Worm (Caenorhabditis elegans) whole organism, L1 larva: ENCODE measurements around the gene frpr-11.

Experiments used
- F16B12.6 ChIP-seq: fragments of 150-350 bp; optimal IDR thresholded peaks from 2 replicates; lab custom pipeline; 2014; ENCODE audit warnings: missing biosample characterization, missing genetic modification characterization
- aha-1 ChIP-seq: fragments of 150-350 bp; optimal IDR thresholded peaks from 2 replicates; lab custom pipeline; 2014; ENCODE audit warnings: missing biosample characterization, missing genetic modification characterization
- aly-2 ChIP-seq: fragments of 150-350 bp; optimal IDR thresholded peaks from 2 replicates; lab custom pipeline; 2014; ENCODE audit warnings: missing biosample characterization, missing genetic modification characterization
- ama-1 ChIP-seq: fragments of 150-350 bp; optimal IDR thresholded peaks from 2 replicates; lab custom pipeline; 2014
- blmp-1 ChIP-seq: fragments of 150-350 bp; optimal IDR thresholded peaks from 2 replicates; lab custom pipeline; 2014; ENCODE audit warnings: missing biosample characterization, missing genetic modification characterization
- ceh-8 ChIP-seq: fragments of 200-800 bp; sonication (Bioruptor generic); optimal IDR thresholded peaks from 2 replicates; lab custom pipeline; 2018; ENCODE audit warnings: mild to moderate bottlenecking, missing genetic modification characterization, moderate library complexity, missing compliant biosample characterization
- dpl-1 ChIP-seq, 3 experiments: fragments of 150-350 bp in 2 of 3; sonication (generic microtip) in 1 of 3; optimal IDR thresholded peaks; 2 replicates each; lab custom pipeline; 2014 to 2017; ENCODE audit warnings: missing biosample characterization in 3 of 3, missing genetic modification characterization in 3 of 3, missing genetic modification reagents in 3 of 3
- efl-1 ChIP-seq, 4 experiments: fragments of 150-350 bp; optimal IDR thresholded peaks in 3 of 4; peaks in 1 of 4; 1 replicate in 1 of 4; 2 replicates in 3 of 4; lab custom pipeline; 2014; ENCODE audit warnings: missing biosample characterization in 2 of 4, missing genetic modification characterization in 2 of 4, missing genetic modification reagents in 2 of 4
- efl-3 ChIP-seq: fragments of 200-800 bp; sonication (Bioruptor generic); optimal IDR thresholded peaks from 2 replicates; lab custom pipeline; 2018; ENCODE audit warnings: mild to moderate bottlenecking, missing genetic modification characterization, missing compliant biosample characterization
- egl-13 ChIP-seq: sonication (generic microtip); optimal IDR thresholded peaks from 2 replicates; lab custom pipeline; 2016; ENCODE audit warnings: missing genotype, missing genetic modification reagents, missing genetic modification characterization, missing compliant biosample characterization
- elt-2 ChIP-seq: sonication (generic microtip); optimal IDR thresholded peaks from 2 replicates; lab custom pipeline; 2016; ENCODE audit warnings: missing genetic modification characterization, mild to moderate bottlenecking, inconsistent platforms, missing compliant biosample characterization, missing genetic modification reagents
- elt-3 ChIP-seq, 6 experiments: fragments of 150-350 bp in 1 of 6; sonication (generic microtip); optimal IDR thresholded peaks; 2 replicates each; lab custom pipeline; 2017 to 2018; ENCODE audit warnings: missing biosample characterization in 6 of 6, missing genetic modification characterization in 6 of 6, inconsistent platforms in 1 of 6
- ets-5 ChIP-seq: fragments of 200-800 bp; sonication (Bioruptor generic); IDR thresholded peaks from 2 replicates; pipeline ENCODE4 v1.3.6; 2022; ENCODE audit warnings: missing genetic modification characterization, missing compliant biosample characterization
- fkh-10 ChIP-seq: sonication (generic microtip); optimal IDR thresholded peaks from 2 replicates; lab custom pipeline; 2017; ENCODE audit warnings: missing biosample characterization, missing genetic modification reagents, missing genetic modification characterization
- grh-1 ChIP-seq: fragments of 200-800 bp; sonication (Bioruptor generic); IDR thresholded peaks from 2 replicates; pipeline ENCODE4 v1.3.6; 2022; ENCODE audit warnings: missing genetic modification reagents, missing genetic modification characterization, missing compliant biosample characterization
- hpl-2 ChIP-seq: fragments of 150-350 bp; optimal IDR thresholded peaks from 2 replicates; lab custom pipeline; 2014; ENCODE audit warnings: missing biosample characterization, missing genetic modification reagents, missing genetic modification characterization
- irx-1 ChIP-seq: sonication (generic microtip); optimal IDR thresholded peaks from 2 replicates; lab custom pipeline; 2016; ENCODE audit warnings: missing genetic modification characterization, missing compliant biosample characterization
- isw-1 ChIP-seq: fragments of 200-800 bp; sonication (Bioruptor generic); IDR thresholded peaks from 2 replicates; pipeline ENCODE4 v1.3.6; 2022; ENCODE audit warnings: missing genetic modification characterization, missing compliant biosample characterization
- lin-35 ChIP-seq, 2 experiments: fragments of 150-350 bp; optimal IDR thresholded peaks; 2 replicates each; lab custom pipeline; 2014; ENCODE audit warnings: missing biosample characterization in 2 of 2, missing genetic modification characterization in 2 of 2, missing genetic modification reagents in 2 of 2
- lir-3 ChIP-seq: sonication (generic microtip); optimal IDR thresholded peaks from 2 replicates; lab custom pipeline; 2016; ENCODE audit warnings: mild to moderate bottlenecking, missing genetic modification characterization, moderate library complexity, missing compliant biosample characterization; ENCODE audit not compliant: poor library complexity
- mab-9 ChIP-seq: fragments of 200-800 bp; sonication (Bioruptor generic); IDR thresholded peaks from 2 replicates; pipeline ENCODE4 v1.3.6; 2022; ENCODE audit warnings: missing genetic modification reagents, missing genetic modification characterization, missing compliant biosample characterization
- mdl-1 ChIP-seq, 2 experiments: fragments of 150-350 bp; optimal IDR thresholded peaks; 2 replicates each; lab custom pipeline; 2014 to 2017; ENCODE audit warnings: missing biosample characterization in 2 of 2, missing genetic modification characterization in 2 of 2, inconsistent platforms in 1 of 2
- mef-2 ChIP-seq: fragments of 150-350 bp; optimal IDR thresholded peaks from 2 replicates; lab custom pipeline; 2014; ENCODE audit warnings: missing biosample characterization, missing genetic modification characterization
- nhr-11 ChIP-seq: fragments of 150-350 bp; optimal IDR thresholded peaks from 2 replicates; lab custom pipeline; 2014; ENCODE audit warnings: missing biosample characterization, missing genetic modification characterization
- nhr-12 ChIP-seq: sonication (generic microtip); optimal IDR thresholded peaks from 2 replicates; lab custom pipeline; 2017; ENCODE audit warnings: missing biosample characterization, missing genetic modification characterization
- nhr-19 ChIP-seq: fragments of 200-800 bp; sonication (Bioruptor generic); conservative IDR thresholded peaks from 2 replicates; pipeline ENCODE4 v1.3.6; 2022; ENCODE audit warnings: missing genetic modification characterization, missing compliant biosample characterization
- nhr-237 ChIP-seq: fragments of 150-350 bp; optimal IDR thresholded peaks from 2 replicates; lab custom pipeline; 2014; ENCODE audit warnings: missing biosample characterization, missing genetic modification characterization
- nhr-28 ChIP-seq: fragments of 150-350 bp; optimal IDR thresholded peaks from 2 replicates; lab custom pipeline; 2014; ENCODE audit warnings: missing biosample characterization, missing genetic modification characterization
- nhr-71 ChIP-seq: sonication (generic microtip); optimal IDR thresholded peaks from 2 replicates; lab custom pipeline; 2016; ENCODE audit warnings: mild to moderate bottlenecking, missing genetic modification characterization, moderate library complexity, missing compliant biosample characterization
- nhr-84 ChIP-seq: sonication (generic microtip); optimal IDR thresholded peaks from 2 replicates; lab custom pipeline; 2017; ENCODE audit warnings: missing biosample characterization, missing genetic modification characterization
- pax-3 ChIP-seq: fragments of 200-800 bp; sonication (Bioruptor generic); optimal IDR thresholded peaks from 2 replicates; lab custom pipeline; 2018; ENCODE audit warnings: mild to moderate bottlenecking, missing genetic modification characterization, moderate library complexity, missing compliant biosample characterization
- pqm-1 ChIP-seq: sonication (generic microtip); optimal IDR thresholded peaks from 3 replicates; lab custom pipeline; 2017; ENCODE audit warnings: missing biosample characterization, missing genetic modification characterization
- rnt-1 ChIP-seq: sonication (generic microtip); optimal IDR thresholded peaks from 2 replicates; lab custom pipeline; 2016; ENCODE audit warnings: mild to moderate bottlenecking, missing genetic modification characterization, moderate library complexity, missing compliant biosample characterization
- sox-4 ChIP-seq: sonication (generic microtip); optimal IDR thresholded peaks from 2 replicates; lab custom pipeline; 2016; ENCODE audit warnings: missing genetic modification characterization, missing compliant biosample characterization
- sptf-1 ChIP-seq: fragments of 150-350 bp; optimal IDR thresholded peaks from 2 replicates; lab custom pipeline; 2014; ENCODE audit warnings: missing biosample characterization, missing genetic modification characterization
- sup-37 ChIP-seq: fragments of 200-800 bp; sonication (Bioruptor generic); optimal IDR thresholded peaks from 2 replicates; lab custom pipeline; 2018; ENCODE audit warnings: mild to moderate bottlenecking, missing genetic modification characterization, missing compliant biosample characterization
- tbx-2 ChIP-seq: sonication (generic microtip); optimal IDR thresholded peaks from 2 replicates; lab custom pipeline; 2016; ENCODE audit warnings: missing genetic modification characterization, missing compliant biosample characterization
- tlp-1 ChIP-seq: fragments of 150-350 bp; optimal IDR thresholded peaks from 2 replicates; lab custom pipeline; 2014; ENCODE audit warnings: missing biosample characterization, missing genetic modification characterization
- unc-30 ChIP-seq: sonication (generic microtip); optimal IDR thresholded peaks from 2 replicates; lab custom pipeline; 2017; ENCODE audit warnings: missing biosample characterization, missing genetic modification characterization
- xbp-1 ChIP-seq: sonication (generic microtip); optimal IDR thresholded peaks from 2 replicates; lab custom pipeline; 2016; ENCODE audit warnings: missing genetic modification characterization, missing compliant biosample characterization

The frpr-11 gene

DNA sequence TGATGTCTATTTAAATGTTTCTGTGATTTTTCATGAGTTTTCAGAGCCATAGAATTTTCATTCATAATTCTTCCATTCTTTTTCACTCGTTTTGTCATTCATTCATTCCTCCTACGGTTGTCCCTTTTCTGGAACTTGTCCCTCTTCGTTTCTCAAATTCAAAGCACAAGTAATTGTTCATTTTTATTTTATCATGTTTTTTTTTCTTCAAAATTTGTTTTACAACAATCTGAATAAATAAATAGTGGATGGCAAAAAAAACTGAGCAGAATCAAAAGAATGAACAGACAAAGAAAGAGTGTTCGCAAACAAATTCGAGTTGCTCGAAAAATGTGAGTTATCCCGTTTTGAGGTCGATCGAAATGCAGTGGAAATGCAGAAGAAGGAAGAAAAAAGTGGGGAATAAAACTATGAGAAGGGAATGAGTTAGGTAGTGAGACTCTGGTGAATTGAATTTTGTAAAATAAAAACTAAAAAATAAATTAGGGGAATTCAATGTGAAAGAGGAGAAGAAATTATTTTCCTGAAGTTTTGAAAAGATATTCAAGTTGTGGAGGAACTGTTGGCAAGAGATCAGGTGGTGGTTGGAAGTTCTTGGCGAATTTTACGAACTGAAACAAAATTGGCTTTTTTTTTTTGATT, 32.5 kb downstream of the frpr-11 start (continued):
- TF ChIP-seq sup-37 (GFP tag; lab: Kevin White, UChicago) (no peak), egl-13 (tag; lab: Kevin White, UChicago) (no peak), aly-2 (tag; lab: Kevin White, UChicago) (peak; percentile 97)
- TF ChIP-seq, all 84 proteins: peak for 17

DNA sequence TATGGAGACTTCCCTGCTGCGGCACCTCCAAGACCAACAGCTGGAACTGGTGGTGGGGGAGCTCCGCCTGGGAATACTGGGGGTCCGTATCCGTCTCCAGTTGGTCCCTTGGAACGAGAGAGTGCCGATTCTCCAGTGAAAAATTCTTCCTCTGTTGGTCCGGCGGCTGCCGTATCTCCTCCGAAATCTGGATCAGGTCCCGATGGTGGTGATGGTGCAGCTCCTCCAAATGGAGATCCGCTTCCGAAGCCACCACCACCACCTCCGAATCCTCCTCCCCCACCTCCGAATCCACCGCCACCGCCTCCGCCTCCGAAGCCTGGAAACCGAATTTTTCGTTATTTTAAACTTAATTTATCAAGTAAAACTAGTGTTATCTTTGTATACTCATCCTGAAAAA, 33.4 kb downstream of the frpr-11 start:
- no peak for TF ChIP-seq nhr-28 (tag; lab: Kevin White, UChicago)
- TF ChIP-seq nhr-12, result no peak
- TF ChIP-seq rnt-1 (tag; lab: Kevin White, UChicago), result no peak
- TF ChIP-seq mdl-1 (tag; optimal IDR thresholded peaks at IDR 0.05; lab: Kevin White, UChicago), result no peak
- no peak for TF ChIP-seq unc-30 (tag; lab: Kevin White, UChicago)
- TF ChIP-seq dpl-1 (GFP tag; optimal IDR thresholded peaks at IDR 0.05; lab: Kevin White, UChicago), result no peak
- no peak for TF ChIP-seq grh-1
- no peak for TF ChIP-seq hpl-2 (GFP tag; lab: Kevin White, UChicago)
- TF ChIP-seq xbp-1, result no peak

DNA sequence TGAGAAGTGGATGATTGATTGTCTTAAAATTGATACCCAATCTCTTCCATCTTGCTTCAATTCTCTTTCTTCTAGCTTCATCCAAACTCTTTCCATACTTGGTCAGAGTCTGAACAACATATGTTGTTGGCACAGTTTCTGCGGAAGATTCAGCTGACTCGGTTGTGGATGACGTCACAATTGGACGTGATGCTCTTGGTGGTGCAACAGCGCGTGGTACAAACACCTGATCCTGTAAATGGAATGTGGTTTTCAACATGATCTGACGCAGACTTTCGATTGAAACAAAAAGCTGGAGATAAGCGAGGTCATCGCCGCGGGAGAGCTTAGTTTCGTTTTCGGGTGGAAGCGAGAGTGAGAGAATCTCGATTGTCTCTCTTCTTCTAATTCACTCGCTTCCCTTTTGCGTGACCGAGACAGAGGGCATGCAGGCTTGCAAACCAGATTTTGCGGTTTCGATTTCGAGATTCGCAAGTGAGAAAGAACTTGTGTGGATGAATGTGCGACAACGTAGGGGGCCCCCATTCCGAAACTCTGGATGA, 35.5 kb downstream of the frpr-11 start:
- peak; percentile 99 for TF ChIP-seq blmp-1 (tag; lab: Kevin White, UChicago)
- TF ChIP-seq efl-1 (optimal IDR thresholded peaks at IDR 0.05; lab: Kevin White, UChicago), result no peak
- peak in 1 of 2 experiments; percentile 68 for TF ChIP-seq efl-1 (GFP tag; optimal IDR thresholded peaks at IDR 0.05 in 1 of 2; lab: Kevin White, UChicago)
- no peak for TF ChIP-seq mef-2 (tag; lab: Kevin White, UChicago)

DNA sequence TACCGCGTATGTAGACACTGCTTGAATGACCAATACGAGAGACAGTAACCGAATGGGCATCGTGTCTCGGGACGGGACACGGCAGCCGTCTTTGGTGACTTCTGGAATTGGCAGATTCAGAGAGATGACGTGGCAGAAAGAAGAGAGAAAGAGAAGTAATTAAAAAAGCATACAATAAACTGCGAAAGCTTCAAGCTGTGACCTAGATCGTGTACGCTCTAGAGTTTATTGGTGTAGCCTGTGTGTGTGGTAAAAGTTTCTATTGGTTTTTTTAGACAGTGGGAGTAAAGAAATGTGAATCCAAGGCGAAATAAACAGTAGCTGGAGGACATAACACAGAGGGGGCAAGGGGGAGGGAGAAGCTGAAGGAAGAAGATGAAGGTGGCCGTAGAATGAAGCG, 37.0 kb downstream of the frpr-11 start, which contains the start of gene T19A5.3:
Gene T19A5.3 (minus strand): TSS at position 101 of the 400 bp plus-strand sequence.
- no peak for TF ChIP-seq sptf-1 (tag; lab: Kevin White, UChicago)
- TF ChIP-seq nhr-84 (tag; lab: Kevin White, UChicago), result no peak
- TF ChIP-seq tlp-1, result no peak
- TF ChIP-seq elt-3 (tag; optimal IDR thresholded peaks at IDR 0.05; lab: Kevin White, UChicago), result no peak
- no peak for TF ChIP-seq ceh-8 (GFP tag; lab: Kevin White, UChicago)

DNA sequence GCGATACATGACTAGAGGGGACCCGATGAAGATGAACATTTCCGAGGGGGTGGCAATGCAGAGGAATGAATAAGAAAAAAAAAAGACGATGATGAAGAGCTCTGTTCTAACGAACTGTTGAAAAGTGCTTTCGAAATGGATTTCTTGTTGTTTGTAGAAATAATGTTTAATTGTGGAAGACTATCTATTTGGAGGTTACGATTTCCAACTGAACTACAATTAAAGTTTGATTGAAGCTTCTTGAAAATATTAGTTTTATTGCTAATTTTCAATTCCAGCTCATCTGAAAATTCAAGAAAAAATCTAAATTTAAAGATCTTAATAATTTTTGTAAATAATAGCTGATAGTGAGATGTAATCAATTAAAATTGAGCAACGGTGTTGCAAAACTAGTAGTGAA, 37.5 kb downstream of the frpr-11 start:
- no peak for TF ChIP-seq elt-2
- no peak for TF ChIP-seq isw-1 (GFP tag; lab: Robert Waterston, UW)
- no peak for TF ChIP-seq pax-3
- no peak for TF ChIP-seq nhr-71 (tag; lab: Kevin White, UChicago)
- TF ChIP-seq irx-1 (tag; lab: Kevin White, UChicago), result no peak
- TF ChIP-seq sox-4 (tag; lab: Kevin White, UChicago), result no peak
- no peak for TF ChIP-seq ama-1 (lab: Kevin White, UChicago)
- no peak for TF ChIP-seq nhr-19 (GFP tag; lab: Robert Waterston, UW)
- TF ChIP-seq tlp-1, result no peak
- TF ChIP-seq lin-35 (GFP tag; optimal IDR thresholded peaks at IDR 0.05; lab: Kevin White, UChicago), result no peak
- no peak for TF ChIP-seq lir-3 (tag; lab: Kevin White, UChicago)

DNA sequence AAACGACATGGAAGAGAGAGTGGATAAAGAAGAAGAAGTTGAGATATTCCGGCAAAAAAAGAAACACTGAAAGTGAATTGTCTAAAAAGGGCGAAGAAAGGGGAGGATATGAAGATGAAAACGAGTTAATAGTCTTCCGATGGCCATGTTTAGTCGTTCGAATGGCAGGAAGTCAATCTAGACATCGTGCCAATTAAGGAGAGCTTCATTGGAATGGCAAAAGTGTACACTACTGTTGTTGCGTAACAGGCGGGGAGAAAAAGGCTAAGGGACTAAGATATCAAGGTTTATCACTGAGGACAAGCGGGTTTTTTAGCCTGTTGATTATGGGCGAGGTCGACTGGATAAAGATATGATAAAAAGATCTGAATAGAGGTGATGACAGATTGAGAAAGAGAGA, 39.1 kb downstream of the frpr-11 start:
- no peak for TF ChIP-seq ets-5 (GFP tag; lab: Robert Waterston, UW)
- no peak for TF ChIP-seq efl-3
- no peak for TF ChIP-seq aha-1 (tag; lab: Kevin White, UChicago)
- TF ChIP-seq nhr-11, result no peak
- no peak for TF ChIP-seq F16B12.6
- no peak for TF ChIP-seq pqm-1
- no peak for TF ChIP-seq tbx-2 (tag; lab: Kevin White, UChicago)
- TF ChIP-seq dpl-1 (GFP tag; optimal IDR thresholded peaks at IDR 0.05; lab: Kevin White, UChicago), result no peak
- no peak for TF ChIP-seq nhr-28 (tag; lab: Kevin White, UChicago)
- no peak for TF ChIP-seq mdl-1 (tag; optimal IDR thresholded peaks at IDR 0.05; lab: Kevin White, UChicago)
- TF ChIP-seq fkh-10 (GFP tag; lab: Kevin White, UChicago), result no peak
- TF ChIP-seq nhr-237, result no peak
- no peak for TF ChIP-seq mab-9 (GFP tag; lab: Robert Waterston, UW)
- no peak for TF ChIP-seq lir-3 (tag; lab: Kevin White, UChicago)
